Fruit fly (Drosophila melanogaster): Measurements from ENCODE around the gene CG31706.

- TF ChIP-seq CG8478 (optimal IDR thresholded peaks at IDR 0.05) (no peak), CTCF (optimal IDR thresholded peaks at IDR 0.05) (no peak)
Observed at dm6 chr2L:11535845-11536244, 5.0 kb upstream of the CG31706 start, which contains the start of gene CG43438.

Data from S2 (cell line).